Fruit fly (Drosophila melanogaster) whole organism, embryonic: Measurements from ENCODE around the gene simj.

Experiments used
- ATbp ChIP-seq: fragments of 200-800 bp; sonication (Bioruptor generic); optimal IDR thresholded peaks from 2 replicates; lab custom pipeline; 2017; ENCODE audit warnings: missing biosample characterization, mild to moderate bottlenecking, missing genetic modification characterization, missing genetic modification reagents
- B-H1 ChIP-seq: fragments of 200-800 bp; sonication (Bioruptor generic); IDR thresholded peaks from 3 replicates; pipeline ENCODE4 v1.3.6; 2022; ENCODE audit warnings: missing biosample characterization, missing genetic modification characterization
- C15 ChIP-seq: fragments of 200-800 bp; sonication (Bioruptor generic); IDR thresholded peaks from 3 replicates; pipeline ENCODE4 v1.3.6; 2022; ENCODE audit warnings: missing biosample characterization, missing genetic modification characterization
- CG10274 ChIP-seq: fragments of 200-800 bp; sonication (Bioruptor generic); optimal IDR thresholded peaks from 3 replicates; lab custom pipeline; 2017; ENCODE audit warnings: missing biosample characterization, mild to moderate bottlenecking, missing genetic modification characterization
- CG10959 ChIP-seq: fragments of 200-800 bp; sonication (Bioruptor generic); IDR thresholded peaks from 2 replicates; pipeline ENCODE4 v1.3.6; 2022; ENCODE audit warnings: missing biosample characterization, missing genetic modification characterization
- CG11696 ChIP-seq: fragments of 200-800 bp; sonication (Bioruptor generic); IDR thresholded peaks from 2 replicates; pipeline ENCODE4 v1.3.6; 2022; ENCODE audit warnings: missing biosample characterization, missing genetic modification characterization
- CG11723 ChIP-seq: fragments of 200-800 bp; sonication (Bioruptor generic); optimal IDR thresholded peaks from 2 replicates; lab custom pipeline; 2017; ENCODE audit warnings: missing biosample characterization, mild to moderate bottlenecking, missing genetic modification characterization
- CG12942 ChIP-seq: fragments of 200-800 bp; sonication (Bioruptor generic); optimal IDR thresholded peaks from 3 replicates; lab custom pipeline; 2016; ENCODE audit warnings: missing biosample characterization, missing genetic modification characterization
- CG14050 ChIP-seq: fragments of 200-800 bp; sonication (Bioruptor generic); IDR thresholded peaks from 3 replicates; pipeline ENCODE4 v1.3.6; 2022; ENCODE audit warnings: missing biosample characterization, missing genetic modification characterization
- CG15011 ChIP-seq: fragments of 200-800 bp; sonication (Bioruptor generic); optimal IDR thresholded peaks from 3 replicates; lab custom pipeline; 2018; ENCODE audit warnings: missing biosample characterization, mild to moderate bottlenecking, missing genetic modification characterization
- CG16815 ChIP-seq: fragments of 200-800 bp; sonication (Bioruptor generic); optimal IDR thresholded peaks from 3 replicates; lab custom pipeline; 2017; ENCODE audit warnings: missing biosample characterization, mild to moderate bottlenecking, missing genetic modification characterization
- CG18476 ChIP-seq: fragments of 200-800 bp; sonication (Bioruptor generic); optimal IDR thresholded peaks from 2 replicates; lab custom pipeline; 2016; ENCODE audit warnings: missing biosample characterization, mild to moderate bottlenecking, missing genetic modification characterization
- CG2875 ChIP-seq: fragments of 200-800 bp; sonication (Bioruptor generic); optimal IDR thresholded peaks from 2 replicates; lab custom pipeline; 2017; ENCODE audit warnings: missing biosample characterization, mild to moderate bottlenecking, missing genetic modification characterization, missing genetic modification reagents
- CG31365 ChIP-seq: fragments of 200-800 bp; sonication (Bioruptor generic); optimal IDR thresholded peaks from 2 replicates; lab custom pipeline; 2018; ENCODE audit warnings: missing biosample characterization, mild to moderate bottlenecking, missing genetic modification characterization
- CG32772 ChIP-seq: fragments of 200-800 bp; sonication (Bioruptor generic); IDR thresholded peaks from 2 replicates; pipeline ENCODE4 v1.3.6; 2022; ENCODE audit warnings: missing biosample characterization, missing genetic modification characterization
- CG43689 ChIP-seq: fragments of 200-800 bp; sonication (Bioruptor generic); IDR thresholded peaks from 2 replicates; pipeline ENCODE4 v1.3.6; 2022; ENCODE audit warnings: missing biosample characterization, missing genetic modification characterization
- CG6813 ChIP-seq: fragments of 200-800 bp; sonication (Bioruptor generic); optimal IDR thresholded peaks from 2 replicates; lab custom pipeline; 2017; ENCODE audit warnings: missing biosample characterization, missing genetic modification characterization, mild to moderate bottlenecking, moderate library complexity, missing genetic modification reagents
- CG7271 ChIP-seq: fragments of 200-800 bp; sonication (Bioruptor generic); optimal IDR thresholded peaks from 2 replicates; lab custom pipeline; 2018; ENCODE audit warnings: missing biosample characterization, mild to moderate bottlenecking, missing genetic modification characterization, moderate library complexity
- CG7987 ChIP-seq: fragments of 200-800 bp; sonication (Bioruptor generic); optimal IDR thresholded peaks from 2 replicates; lab custom pipeline; 2018; ENCODE audit warnings: missing biosample characterization, mild to moderate bottlenecking, missing genetic modification characterization, moderate library complexity
- CG9215 ChIP-seq: fragments of 200-800 bp; sonication (Bioruptor generic); IDR thresholded peaks from 2 replicates; pipeline ENCODE4 v1.3.6; 2022; ENCODE audit warnings: missing biosample characterization, missing genetic modification characterization
- CG9817 ChIP-seq: fragments of 200-800 bp; sonication (Bioruptor generic); optimal IDR thresholded peaks from 2 replicates; lab custom pipeline; 2018; ENCODE audit warnings: missing biosample characterization, mild to moderate bottlenecking, missing genetic modification characterization, moderate library complexity
- E2f2 ChIP-seq: fragments of 200-800 bp; sonication (Bioruptor generic); IDR thresholded peaks from 2 replicates; pipeline ENCODE4 v1.3.6; 2022; ENCODE audit warnings: missing biosample characterization, missing genetic modification characterization
- ERR ChIP-seq: fragments of 200-800 bp; sonication (Bioruptor generic); optimal IDR thresholded peaks from 2 replicates; lab custom pipeline; 2016; ENCODE audit warnings: missing biosample characterization, missing genetic modification characterization
- H15 ChIP-seq: fragments of 200-800 bp; sonication (Bioruptor generic); IDR thresholded peaks from 3 replicates; pipeline ENCODE4 v1.3.6; 2022; ENCODE audit warnings: missing biosample characterization, missing genetic modification characterization
- HmgD ChIP-seq: fragments of 200-800 bp; sonication (Bioruptor generic); optimal IDR thresholded peaks from 3 replicates; lab custom pipeline; 2016; ENCODE audit warnings: missing biosample characterization, missing genetic modification characterization
- MTF-1 ChIP-seq: fragments of 200-800 bp; sonication (Bioruptor generic); optimal IDR thresholded peaks from 2 replicates; lab custom pipeline; 2018; ENCODE audit warnings: missing biosample characterization, mild to moderate bottlenecking, missing genetic modification characterization, borderline replicate concordance
- Mad ChIP-seq: fragments of 200-800 bp; sonication (Bioruptor generic); optimal IDR thresholded peaks from 2 replicates; lab custom pipeline; 2016; ENCODE audit warnings: missing biosample characterization, missing genetic modification characterization
- Oaz ChIP-seq: fragments of 200-800 bp; sonication (Bioruptor generic); IDR thresholded peaks from 2 replicates; pipeline ENCODE4 v1.3.6; 2022; ENCODE audit warnings: missing biosample characterization, missing genetic modification characterization
- Pdp1 ChIP-seq, 2 experiments: fragments of 200-800 bp; sonication (Bioruptor generic); optimal IDR thresholded peaks; 3 replicates each; lab custom pipeline; 2016; ENCODE audit warnings: missing biosample characterization in 2 of 2, missing genetic modification characterization in 2 of 2, mild to moderate bottlenecking in 1 of 2, moderate library complexity in 1 of 2
- Scr ChIP-seq: fragments of 200-800 bp; sonication (Bioruptor generic); IDR thresholded peaks from 2 replicates; pipeline ENCODE4 v1.3.6; 2022; ENCODE audit warnings: missing biosample characterization, missing genetic modification characterization; ENCODE audit not compliant: partially characterized antibody
- Taf1 ChIP-seq: fragments of 200-800 bp; sonication (Bioruptor generic); IDR thresholded peaks from 2 replicates; pipeline ENCODE4 v1.3.6; 2022; ENCODE audit warnings: missing biosample characterization, missing genetic modification characterization
- ash1 ChIP-seq: fragments of 200-800 bp; sonication (Bioruptor generic); optimal IDR thresholded peaks from 2 replicates; lab custom pipeline; 2018; ENCODE audit warnings: missing biosample characterization, mild to moderate bottlenecking, missing genetic modification characterization
- caup ChIP-seq: fragments of 200-800 bp; sonication (Bioruptor generic); optimal IDR thresholded peaks from 3 replicates; lab custom pipeline; 2017; ENCODE audit warnings: missing biosample characterization, mild to moderate bottlenecking, missing genetic modification characterization, moderate library complexity; ENCODE audit not compliant: severe bottlenecking
- crc ChIP-seq: fragments of 200-800 bp; sonication (Bioruptor generic); optimal IDR thresholded peaks from 2 replicates; lab custom pipeline; 2016; ENCODE audit warnings: missing biosample characterization, missing genetic modification characterization
- crp ChIP-seq, 2 experiments: fragments of 200-800 bp; sonication (Bioruptor generic); optimal IDR thresholded peaks; 2 replicates in 1 of 2; 3 replicates in 1 of 2; lab custom pipeline; 2017; ENCODE audit warnings: missing biosample characterization in 2 of 2, missing genetic modification characterization in 2 of 2, mild to moderate bottlenecking in 1 of 2, moderate library complexity in 1 of 2
- fd96Cb ChIP-seq: fragments of 200-800 bp; sonication (Bioruptor generic); optimal IDR thresholded peaks from 2 replicates; lab custom pipeline; 2018; ENCODE audit warnings: missing biosample characterization, mild to moderate bottlenecking, missing genetic modification characterization, moderate library complexity
- fu2 ChIP-seq: fragments of 200-800 bp; sonication (Bioruptor generic); optimal IDR thresholded peaks from 2 replicates; lab custom pipeline; 2016; ENCODE audit warnings: missing biosample characterization, missing genetic modification characterization
- grn ChIP-seq: fragments of 200-800 bp; sonication (Bioruptor generic); optimal IDR thresholded peaks from 3 replicates; lab custom pipeline; 2017; ENCODE audit warnings: missing biosample characterization, missing genetic modification characterization
- her ChIP-seq: fragments of 200-800 bp; sonication (Bioruptor generic); optimal IDR thresholded peaks from 2 replicates; lab custom pipeline; 2016; ENCODE audit warnings: missing biosample characterization, missing genetic modification characterization
- lov ChIP-seq, 2 experiments: fragments of 200-800 bp in 1 of 2; fragments of >200 bp in 1 of 2; sonication (Bioruptor generic) in 1 of 2; IDR thresholded peaks in 1 of 2; optimal IDR thresholded peaks in 1 of 2; 2 replicates in 1 of 2; 3 replicates in 1 of 2; pipeline versions ENCODE4 v1.3.6 to Lab custom; 2017 to 2022; ENCODE audit warnings: missing biosample characterization in 1 of 2, missing genetic modification characterization in 1 of 2
- org-1 ChIP-seq: fragments of 200-800 bp; sonication (Bioruptor generic); optimal IDR thresholded peaks from 2 replicates; lab custom pipeline; 2017; ENCODE audit warnings: missing biosample characterization, missing genetic modification characterization
- pita ChIP-seq: fragments of 200-800 bp; sonication (Bioruptor generic); optimal IDR thresholded peaks from 2 replicates; lab custom pipeline; 2017; ENCODE audit warnings: missing biosample characterization, mild to moderate bottlenecking, missing genetic modification characterization
- pnt ChIP-seq: fragments of 200-800 bp; sonication (Bioruptor generic); optimal IDR thresholded peaks from 3 replicates; lab custom pipeline; 2016; ENCODE audit warnings: missing biosample characterization, missing genetic modification characterization
- sc ChIP-seq, 3 experiments: fragments of >200 bp in 2 of 3; fragments of 200-800 bp in 1 of 3; sonication (Bioruptor generic) in 1 of 3; optimal IDR thresholded peaks; 2 replicates in 2 of 3; 3 replicates in 1 of 3; lab custom pipeline; 2017; ENCODE audit warnings: mild to moderate bottlenecking in 1 of 3, missing biosample characterization in 1 of 3, missing genetic modification characterization in 1 of 3, missing genetic modification reagents in 1 of 3
- sug ChIP-seq: fragments of 200-800 bp; optimal IDR thresholded peaks from 2 replicates; lab custom pipeline; 2019; ENCODE audit warnings: missing biosample characterization, mild to moderate bottlenecking, missing genetic modification characterization, moderate library complexity
- tio ChIP-seq: fragments of 200-800 bp; sonication (Bioruptor generic); optimal IDR thresholded peaks from 2 replicates; lab custom pipeline; 2017; ENCODE audit warnings: missing biosample characterization, missing genetic modification characterization, inconsistent platforms
- zen ChIP-seq: fragments of 200-800 bp; sonication (Bioruptor generic); optimal IDR thresholded peaks from 3 replicates; lab custom pipeline; 2018; ENCODE audit warnings: missing biosample characterization, mild to moderate bottlenecking, missing genetic modification characterization, moderate library complexity
- zfh1 ChIP-seq: fragments of 200-800 bp; sonication (Bioruptor generic); IDR thresholded peaks from 3 replicates; pipeline ENCODE4 v1.3.6; 2022; ENCODE audit warnings: missing biosample characterization, missing genetic modification characterization

The simj gene

dm6 chr3L:10682725-10683367 lies 18.3 kb downstream of the simj start (continued):
- TF ChIP-seq lov (optimal IDR thresholded peaks at IDR 0.05; lab: Kevin White, UChicago): no peak
- peak; percentile 80; the same call in 2 of the 3 replicates for TF ChIP-seq lov (GFP tag; IDR thresholded peaks at IDR 0.05; lab: Robert Waterston, UW)
- TF ChIP-seq HmgD (GFP tag; lab: Kevin White, UChicago): peak; percentile 50
- peak; percentile 97 for TF ChIP-seq CG2875 (GFP tag; lab: Kevin White, UChicago)
- peak; percentile 99 for TF ChIP-seq tio (GFP tag; lab: Kevin White, UChicago)
- TF ChIP-seq CG31365: peak; percentile 46
- peak; percentile 97 for TF ChIP-seq grn (GFP tag; lab: Kevin White, UChicago)
- TF ChIP-seq Taf1 (GFP tag; lab: Robert Waterston, UW): peak; percentile 92
- TF ChIP-seq Mad: peak; percentile 94
- peak; percentile 94 for TF ChIP-seq B-H1
- TF ChIP-seq CG18476 (GFP tag; lab: Kevin White, UChicago): peak; percentile 96
- peak; percentile 52 for TF ChIP-seq her (GFP tag; lab: Kevin White, UChicago)
- TF ChIP-seq org-1 (GFP tag; lab: Kevin White, UChicago): peak; percentile 98
- TF ChIP-seq E2f2 (GFP tag; lab: Robert Waterston, UW): peak; percentile 87
- TF ChIP-seq crc: peak; percentile 67
- TF ChIP-seq CG15011: peak; percentile 98
- TF ChIP-seq CG11696 (GFP tag; lab: Robert Waterston, UW): peak; percentile 80
- peak; percentile 96 for TF ChIP-seq ATbp (GFP tag; lab: Kevin White, UChicago)
- peak; percentile 86 for TF ChIP-seq CG10959 (GFP tag; lab: Robert Waterston, UW)
- peak; percentile 93 for TF ChIP-seq Oaz (GFP tag; lab: Robert Waterston, UW)
- peak; percentile 79 for TF ChIP-seq CG7987 (GFP tag; lab: Kevin White, UChicago)
- TF ChIP-seq CG10274: peak; percentile 93
- peak; percentile 69 to 86 for TF ChIP-seq Pdp1 (GFP tag; optimal IDR thresholded peaks at IDR 0.05; lab: Kevin White, UChicago)
- peak; percentile 72 for TF ChIP-seq CG7271
- peak; percentile 97 for TF ChIP-seq CG9215 (GFP tag; lab: Robert Waterston, UW)
- TF ChIP-seq CG43689 (GFP tag; lab: Robert Waterston, UW): peak; percentile 94
- TF ChIP-seq CG9817: peak; percentile 93
- peak; percentile 98 for TF ChIP-seq fd96Cb
- peak; percentile 84 for TF ChIP-seq MTF-1 (GFP tag; lab: Kevin White, UChicago)
- peak; percentile 48 for TF ChIP-seq pnt (GFP tag; lab: Kevin White, UChicago)
- no peak for TF ChIP-seq pita (GFP tag; lab: Kevin White, UChicago)
- TF ChIP-seq CG6813 (GFP tag; lab: Kevin White, UChicago): peak; percentile 97
- TF ChIP-seq caup: peak; percentile 98
- peak; percentile 97 for TF ChIP-seq CG12942 (GFP tag; lab: Kevin White, UChicago)
- TF ChIP-seq H15 (GFP tag; lab: Robert Waterston, UW): peak; percentile 93
- peak; percentile 9; the same call in 1 of the 2 replicates for TF ChIP-seq Scr (GFP tag; lab: Robert Waterston, UW)
- peak; percentile 91 for TF ChIP-seq zen (tag; lab: Kevin White, UChicago)
- peak; percentile 98 for TF ChIP-seq CG16815 (GFP tag; lab: Kevin White, UChicago)
- TF ChIP-seq zfh1 (GFP tag; lab: Robert Waterston, UW): peak; percentile 93
- TF ChIP-seq ash1: no peak
- TF ChIP-seq CG14050 (GFP tag; lab: Robert Waterston, UW): peak; percentile 93
- no peak for TF ChIP-seq sc (optimal IDR thresholded peaks at IDR 0.05; lab: Kevin White, UChicago)
- peak; percentile 98 for TF ChIP-seq sc (GFP tag; optimal IDR thresholded peaks at IDR 0.05; lab: Kevin White, UChicago)
- TF ChIP-seq ERR (GFP tag; lab: Kevin White, UChicago): peak; percentile 39
- peak; percentile 94 for TF ChIP-seq C15 (GFP tag; lab: Robert Waterston, UW)
- peak; percentile 99 for TF ChIP-seq sug (tag; lab: Kevin White, UChicago)
- peak; percentile 98 for TF ChIP-seq CG11723 (GFP tag; lab: Kevin White, UChicago)
- TF ChIP-seq fu2 (GFP tag; lab: Kevin White, UChicago): peak; percentile 76
- peak in 1 of 2 experiments; percentile 72 for TF ChIP-seq crp (GFP tag; optimal IDR thresholded peaks at IDR 0.05; lab: Kevin White, UChicago)
- TF ChIP-seq CG32772: peak; percentile 96
